Fruit fly (Drosophila melanogaster) whole organism, wandering third instar larva: Measurements from ENCODE around the gene Tace.

Experiments used
- CG32264 ChIP-seq: fragments of 200-800 bp; sonication (Bioruptor generic); optimal IDR thresholded peaks from 2 replicates; lab custom pipeline; 2016; ENCODE audit warnings: missing biosample characterization, missing genetic modification characterization
- CG9705 ChIP-seq: fragments of 200-800 bp; sonication (Bioruptor generic); optimal IDR thresholded peaks from 2 replicates; lab custom pipeline; 2018; ENCODE audit warnings: missing biosample characterization, mild to moderate bottlenecking, missing genetic modification characterization
- CrebA ChIP-seq: fragments of 200-800 bp; sonication (Bioruptor generic); optimal IDR thresholded peaks from 2 replicates; lab custom pipeline; 2016; ENCODE audit warnings: missing biosample characterization, mild to moderate bottlenecking, missing genetic modification characterization, borderline replicate concordance
- Dfd ChIP-seq: fragments of >200 bp; optimal IDR thresholded peaks from 2 replicates; lab custom pipeline; 2017; ENCODE audit warnings: missing biosample characterization, missing genetic modification characterization
- Dif ChIP-seq: fragments of 200-275, 200-300 bp; sonication (Bioruptor generic); optimal IDR thresholded peaks from 2 replicates; lab custom pipeline; 2018; ENCODE audit warnings: missing biosample characterization, missing genetic modification characterization; ENCODE audit not compliant: partially characterized antibody
- GATAd ChIP-seq: sonication (Bioruptor generic); optimal IDR thresholded peaks from 2 replicates; lab custom pipeline; 2016; ENCODE audit warnings: missing biosample characterization, missing genetic modification characterization
- HLH106 ChIP-seq: fragments of 200-800 bp; optimal IDR thresholded peaks from 3 replicates; lab custom pipeline; 2019; ENCODE audit warnings: missing biosample characterization, mild to moderate bottlenecking, missing genetic modification characterization, moderate library complexity
- Hnf4 ChIP-seq: fragments of 200-800 bp; sonication (Bioruptor generic); optimal IDR thresholded peaks from 2 replicates; lab custom pipeline; 2016; ENCODE audit warnings: missing biosample characterization, mild to moderate bottlenecking, missing genetic modification characterization
- Hr78 ChIP-seq: fragments of >200 bp; optimal IDR thresholded peaks from 2 replicates; lab custom pipeline; 2017; ENCODE audit warnings: missing biosample characterization, missing genetic modification characterization
- Hr83 ChIP-seq: fragments of 200-300 bp; sonication (Bioruptor generic); optimal IDR thresholded peaks from 2 replicates; lab custom pipeline; 2016; ENCODE audit warnings: missing biosample characterization, mild to moderate bottlenecking, missing genetic modification characterization, moderate library complexity; ENCODE audit not compliant: poor library complexity, severe bottlenecking
- Jra ChIP-seq: sonication (Bioruptor generic); optimal IDR thresholded peaks from 2 replicates; lab custom pipeline; 2016; ENCODE audit warnings: missing biosample characterization, missing genetic modification characterization
- Myc ChIP-seq: fragments of >200 bp; optimal IDR thresholded peaks from 2 replicates; lab custom pipeline; 2017
- N ChIP-seq: fragments of >200 bp; optimal IDR thresholded peaks from 2 replicates; lab custom pipeline; 2018; ENCODE audit warnings: missing biosample characterization, missing external identifiers, missing genetic modification characterization
- OdsH ChIP-seq: fragments of 200-800 bp; sonication (Bioruptor generic); optimal IDR thresholded peaks from 2 replicates; lab custom pipeline; 2016; ENCODE audit warnings: missing biosample characterization, mild to moderate bottlenecking, missing genetic modification characterization
- Rel ChIP-seq, 2 experiments: fragments of 200-800 bp; sonication (Bioruptor generic) in 1 of 2; optimal IDR thresholded peaks; 2 replicates in 1 of 2; 3 replicates in 1 of 2; lab custom pipeline; 2016 to 2019; ENCODE audit warnings: mild to moderate bottlenecking in 2 of 2, missing biosample characterization in 2 of 2, missing genetic modification characterization in 2 of 2, moderate library complexity in 1 of 2
- Sp1 ChIP-seq: fragments of 200-800 bp; sonication (Bioruptor generic); optimal IDR thresholded peaks from 3 replicates; lab custom pipeline; 2019; ENCODE audit warnings: missing biosample characterization, mild to moderate bottlenecking, missing genetic modification characterization, moderate library complexity
- Vsx2 ChIP-seq: fragments of 200-300, 225-300 bp; sonication (Bioruptor generic); optimal IDR thresholded peaks from 2 replicates; lab custom pipeline; 2018; ENCODE audit warnings: missing biosample characterization, missing genetic modification characterization; ENCODE audit not compliant: partially characterized antibody
- br ChIP-seq: fragments of 200-800 bp; sonication (Bioruptor generic); optimal IDR thresholded peaks from 2 replicates; lab custom pipeline; 2016; ENCODE audit warnings: missing biosample characterization, missing genetic modification characterization
- brk ChIP-seq: fragments of 200-800 bp; sonication (Bioruptor generic); optimal IDR thresholded peaks from 2 replicates; lab custom pipeline; 2016; ENCODE audit warnings: missing biosample characterization, mild to moderate bottlenecking, missing genetic modification characterization
- dl ChIP-seq, 2 experiments: fragments of 175-275, 200-275 bp in 1 of 2; fragments of 200-275 bp in 1 of 2; sonication (Bioruptor generic); optimal IDR thresholded peaks; lab custom pipeline; 2018; ENCODE audit warnings: mild to moderate bottlenecking in 2 of 2, missing biosample characterization in 2 of 2, missing genetic modification characterization in 2 of 2, moderate library complexity in 2 of 2; ENCODE audit not compliant: partially characterized antibody in 2 of 2, insufficient read depth in 1 of 2
- dmrt93B ChIP-seq: fragments of 200-800 bp; sonication (Bioruptor generic); optimal IDR thresholded peaks from 2 replicates; lab custom pipeline; 2018; ENCODE audit warnings: missing biosample characterization, mild to moderate bottlenecking, missing genetic modification characterization
- dsf ChIP-seq: sonication (Bioruptor generic); optimal IDR thresholded peaks from 2 replicates; lab custom pipeline; 2016; ENCODE audit warnings: missing biosample characterization, missing genetic modification characterization, borderline replicate concordance
- ey ChIP-seq: fragments of 200-800 bp; sonication (Bioruptor generic); optimal IDR thresholded peaks from 2 replicates; lab custom pipeline; 2016; ENCODE audit warnings: missing biosample characterization, missing genetic modification characterization
- foxo ChIP-seq, 2 experiments: fragments of 200-800 bp; sonication (Bioruptor generic); optimal IDR thresholded peaks; 2 replicates in 1 of 2; 3 replicates in 1 of 2; lab custom pipeline; 2016 to 2017; ENCODE audit warnings: missing biosample characterization in 2 of 2, missing genetic modification characterization in 2 of 2
- fru ChIP-seq: fragments of 200-800 bp; sonication (Bioruptor generic); optimal IDR thresholded peaks from 3 replicates; lab custom pipeline; 2016; ENCODE audit warnings: missing biosample characterization, mild to moderate bottlenecking, missing genetic modification characterization
- h ChIP-seq: fragments of 200-800 bp; sonication (Bioruptor generic); optimal IDR thresholded peaks from 3 replicates; lab custom pipeline; 2016; ENCODE audit warnings: missing biosample characterization, mild to moderate bottlenecking, missing genetic modification characterization
- jim ChIP-seq: fragments of 175-275, 200-325 bp; sonication (Bioruptor generic); optimal IDR thresholded peaks from 2 replicates; lab custom pipeline; 2016; ENCODE audit warnings: missing biosample characterization, mild to moderate bottlenecking, missing genetic modification characterization
- pan ChIP-seq: fragments of >200 bp; optimal IDR thresholded peaks from 2 replicates; lab custom pipeline; 2017
- psq ChIP-seq: fragments of 200-800 bp; sonication (Bioruptor generic); optimal IDR thresholded peaks from 3 replicates; lab custom pipeline; 2017; ENCODE audit warnings: missing biosample characterization, mild to moderate bottlenecking, missing genetic modification characterization, moderate library complexity
- rgr ChIP-seq: fragments of 200-800 bp; sonication (Bioruptor generic); optimal IDR thresholded peaks from 3 replicates; lab custom pipeline; 2016; ENCODE audit warnings: missing biosample characterization, mild to moderate bottlenecking, missing genetic modification characterization
- sage ChIP-seq: fragments of 200-800 bp; sonication (Bioruptor generic); optimal IDR thresholded peaks from 2 replicates; lab custom pipeline; 2016; ENCODE audit warnings: missing biosample characterization, mild to moderate bottlenecking, missing genetic modification characterization
- sv ChIP-seq: fragments of 200-800 bp; sonication (Bioruptor generic); optimal IDR thresholded peaks from 3 replicates; lab custom pipeline; 2016; ENCODE audit warnings: missing biosample characterization, missing genetic modification characterization
- tai ChIP-seq: sonication (Bioruptor generic); optimal IDR thresholded peaks from 2 replicates; lab custom pipeline; 2016; ENCODE audit warnings: missing biosample characterization, missing genetic modification characterization
- usp ChIP-seq: fragments of >200 bp; optimal IDR thresholded peaks from 2 replicates; lab custom pipeline; 2017; ENCODE audit warnings: missing biosample characterization, missing genetic modification characterization
- woc ChIP-seq: sonication (Bioruptor generic); optimal IDR thresholded peaks from 2 replicates; lab custom pipeline; 2016; ENCODE audit warnings: missing biosample characterization, mild to moderate bottlenecking, missing genetic modification characterization

Gene Tace

dm6 chr3R:29981479-29981878, 18.9 kb upstream of the Tace start:
- TF ChIP-seq Hnf4 (no peak), h (GFP tag; lab: Kevin White, UChicago) (peak; percentile 9)

dm6 chr3R:29982027-29982426, 18.3 kb upstream of the Tace start:
- TF ChIP-seq ey (GFP tag; lab: Kevin White, UChicago) (peak; percentile 19), rgr (peak; percentile 14), Dfd (GFP tag; lab: Kevin White, UChicago) (no peak), h (GFP tag; lab: Kevin White, UChicago) (peak; percentile 18), Jra (no peak), Hr78 (GFP tag; lab: Kevin White, UChicago) (no peak), CG32264 (no peak), dmrt93B (GFP tag; lab: Kevin White, UChicago) (no peak), pan (lab: Kevin White, UChicago) (no peak)

DNA sequence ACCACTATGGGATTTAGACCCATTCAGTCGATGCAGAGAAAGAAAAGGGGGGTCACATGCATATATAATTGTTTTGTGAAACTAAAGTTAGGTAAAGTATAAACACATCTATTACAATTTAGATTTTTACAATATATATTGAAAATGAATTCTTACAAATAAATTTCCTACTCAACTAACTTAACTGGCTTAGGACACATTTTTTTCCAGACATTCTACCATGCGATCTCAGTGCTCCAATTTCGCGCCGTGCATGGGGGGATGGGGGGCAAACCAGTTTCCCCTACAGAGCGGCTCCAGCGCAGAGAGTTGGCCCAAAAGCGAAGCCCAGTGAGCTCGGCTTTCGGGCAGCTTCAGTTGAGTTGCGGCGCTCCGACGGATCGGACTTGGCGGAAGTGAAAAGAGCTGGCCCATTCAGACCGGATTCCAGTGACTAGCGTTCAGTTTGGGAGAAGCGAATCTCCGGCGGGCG, 17.2 kb upstream of the Tace start, which contains the start of gene CG7896:
Gene CG7896 (plus strand): TSS at position 354 of the 472 bp plus-strand sequence.
- peak; percentile 83 for TF ChIP-seq br
- peak; percentile 94 for TF ChIP-seq h (GFP tag; lab: Kevin White, UChicago)
- no peak for TF ChIP-seq jim
- TF ChIP-seq CG9705 (GFP tag; lab: Kevin White, UChicago): peak; percentile 78
- TF ChIP-seq rgr: peak; percentile 85
- peak; percentile 37 for TF ChIP-seq CG32264
- TF ChIP-seq N: no peak
- TF ChIP-seq HLH106 (tag; lab: Kevin White, UChicago): peak; percentile 93
- TF ChIP-seq sage (GFP tag; lab: Kevin White, UChicago): peak; percentile 61
- no peak for TF ChIP-seq Myc (lab: Kevin White, UChicago)
- peak; percentile 62 for TF ChIP-seq Hr83
- TF ChIP-seq woc (GFP tag; lab: Kevin White, UChicago): peak; percentile 95
- TF ChIP-seq psq (GFP tag; lab: Kevin White, UChicago): peak; percentile 86
- no peak for TF ChIP-seq dl (GFP tag; optimal IDR thresholded peaks at IDR 0.05; lab: Kevin White, UChicago; ENCODE audit: insufficient read depth in 1 of 2, partially characterized antibody in 2 of 2)
- no peak for TF ChIP-seq brk (GFP tag; lab: Kevin White, UChicago)
- no peak for TF ChIP-seq Jra
- TF ChIP-seq Hnf4: no peak
- TF ChIP-seq OdsH (GFP tag; lab: Kevin White, UChicago): peak; percentile 85
- TF ChIP-seq GATAd (GFP tag; lab: Kevin White, UChicago): no peak
- TF ChIP-seq Vsx2 (GFP tag; lab: Kevin White, UChicago): peak; percentile 54
- TF ChIP-seq dsf: peak; percentile 41
- peak; percentile 17 for TF ChIP-seq Dif
- peak; percentile 70 for TF ChIP-seq dmrt93B (GFP tag; lab: Kevin White, UChicago)
- peak; percentile 76 for TF ChIP-seq ey (GFP tag; lab: Kevin White, UChicago)
- no peak for TF ChIP-seq usp (GFP tag; lab: Kevin White, UChicago)
- TF ChIP-seq CrebA (GFP tag; lab: Kevin White, UChicago): no peak
- peak; percentile 85 for TF ChIP-seq Sp1 (GFP tag; lab: Kevin White, UChicago)
- peak; percentile 85 for TF ChIP-seq fru (GFP tag; lab: Kevin White, UChicago)
- TF ChIP-seq sv (GFP tag; lab: Kevin White, UChicago): no peak
- no peak for TF ChIP-seq Hr78 (GFP tag; lab: Kevin White, UChicago)
- peak; percentile 83 for TF ChIP-seq Rel (GFP tag; optimal IDR thresholded peaks at IDR 0.05; lab: Kevin White, UChicago)
- TF ChIP-seq Rel (tag; optimal IDR thresholded peaks at IDR 0.05; lab: Kevin White, UChicago): peak; percentile 59
- TF ChIP-seq pan (lab: Kevin White, UChicago): no peak
- peak; percentile 54 to 91 for TF ChIP-seq foxo (GFP tag; optimal IDR thresholded peaks at IDR 0.05; lab: Kevin White, UChicago)
- no peak for TF ChIP-seq tai (GFP tag; lab: Kevin White, UChicago)

- no peak for TF ChIP-seq woc (GFP tag; lab: Kevin White, UChicago)
- TF ChIP-seq foxo (GFP tag; optimal IDR thresholded peaks at IDR 0.05; lab: Kevin White, UChicago): no peak
- TF ChIP-seq OdsH (GFP tag; lab: Kevin White, UChicago): no peak
- TF ChIP-seq dl (GFP tag; optimal IDR thresholded peaks at IDR 0.05; lab: Kevin White, UChicago; ENCODE audit: insufficient read depth in 1 of 2, partially characterized antibody in 2 of 2): no peak
- no peak for TF ChIP-seq Hr78 (GFP tag; lab: Kevin White, UChicago)
- no peak for TF ChIP-seq Jra
- TF ChIP-seq, all 38 proteins: peak for 0
Measured at dm6 chr3R:29983886-29984285, 16.4 kb upstream of the Tace start.
